Fruit fly (Drosophila melanogaster) whole organism, prepupa: Measurements from ENCODE around the gene CG9173.

Experiments used
- CG10669 ChIP-seq: fragments of 200-800 bp; sonication (Bioruptor generic); optimal IDR thresholded peaks from 3 replicates; lab custom pipeline; 2018; ENCODE audit warnings: missing biosample characterization, mild to moderate bottlenecking, missing genetic modification characterization, moderate library complexity
- CG11294 ChIP-seq: fragments of 200-800 bp; sonication (Bioruptor generic); IDR thresholded peaks from 2 replicates; pipeline ENCODE4 v1.3.6; 2022; ENCODE audit warnings: missing biosample characterization, missing genetic modification characterization
- CG11762 ChIP-seq: fragments of 200-800 bp; sonication (Bioruptor generic); optimal IDR thresholded peaks from 3 replicates; lab custom pipeline; 2016; ENCODE audit warnings: missing biosample characterization, missing genetic modification characterization; ENCODE audit not compliant: insufficient read depth
- CG11902 ChIP-seq: fragments of 200-800 bp; sonication (Bioruptor generic); optimal IDR thresholded peaks from 3 replicates; lab custom pipeline; 2016; ENCODE audit warnings: missing biosample characterization, missing genetic modification characterization
- CG15336 ChIP-seq: fragments of 200-800 bp; sonication (Bioruptor generic); IDR thresholded peaks from 2 replicates; pipeline ENCODE4 v1.3.6; 2022; ENCODE audit warnings: missing biosample characterization, missing genetic modification characterization
- CG1621 ChIP-seq: fragments of 200-800 bp; sonication (Bioruptor generic); optimal IDR thresholded peaks from 3 replicates; lab custom pipeline; 2018; ENCODE audit warnings: missing biosample characterization, mild to moderate bottlenecking, missing genetic modification characterization
- CG16779 ChIP-seq: fragments of 200-800 bp; sonication (Bioruptor generic); optimal IDR thresholded peaks from 3 replicates; lab custom pipeline; 2017; ENCODE audit warnings: missing biosample characterization, mild to moderate bottlenecking, missing genetic modification characterization
- CG3032 ChIP-seq: fragments of 200-800 bp; optimal IDR thresholded peaks from 2 replicates; lab custom pipeline; 2019; ENCODE audit warnings: missing biosample characterization, mild to moderate bottlenecking, missing genetic modification characterization, moderate library complexity
- CG31627 ChIP-seq: fragments of 200-800 bp; sonication (Bioruptor generic); optimal IDR thresholded peaks from 3 replicates; lab custom pipeline; 2016; ENCODE audit warnings: missing biosample characterization, missing genetic modification characterization
- CG32006 ChIP-seq: fragments of 200-800 bp; sonication (Bioruptor generic); optimal IDR thresholded peaks from 3 replicates; lab custom pipeline; 2017; ENCODE audit warnings: missing biosample characterization, mild to moderate bottlenecking, missing genetic modification characterization
- CG34406 ChIP-seq: fragments of 200-800 bp; sonication (Bioruptor generic); optimal IDR thresholded peaks from 3 replicates; lab custom pipeline; 2016; ENCODE audit warnings: missing biosample characterization, missing genetic modification characterization
- CG3919 ChIP-seq: fragments of 200-800 bp; sonication (Bioruptor generic); optimal IDR thresholded peaks from 3 replicates; lab custom pipeline; 2016; ENCODE audit warnings: missing biosample characterization, missing genetic modification characterization
- CG4318 ChIP-seq: fragments of 200-800 bp; sonication (Bioruptor generic); optimal IDR thresholded peaks from 3 replicates; lab custom pipeline; 2017; ENCODE audit warnings: missing biosample characterization, mild to moderate bottlenecking, missing genetic modification characterization
- CG6163 ChIP-seq: fragments of 200-800 bp; sonication (Bioruptor generic); IDR thresholded peaks from 3 replicates; pipeline ENCODE4 v1.3.6; 2022; ENCODE audit warnings: missing biosample characterization, missing genetic modification characterization
- CG6792 ChIP-seq: fragments of 200-800 bp; sonication (Bioruptor generic); optimal IDR thresholded peaks from 3 replicates; lab custom pipeline; 2016; ENCODE audit warnings: missing biosample characterization, missing genetic modification characterization
- CG7368 ChIP-seq: fragments of 200-800 bp; sonication (Bioruptor generic); optimal IDR thresholded peaks from 3 replicates; lab custom pipeline; 2016; ENCODE audit warnings: missing biosample characterization, missing genetic modification characterization
- CG8119 ChIP-seq: fragments of 200-800 bp; sonication (Bioruptor generic); IDR thresholded peaks from 3 replicates; pipeline ENCODE4 v1.3.6; 2022; ENCODE audit warnings: missing biosample characterization, missing genetic modification characterization
- CG8319 ChIP-seq: fragments of 200-800 bp; sonication (Bioruptor generic); optimal IDR thresholded peaks from 3 replicates; lab custom pipeline; 2016; ENCODE audit warnings: missing biosample characterization, missing genetic modification characterization
- CG9139 ChIP-seq: fragments of 200-800 bp; sonication (Bioruptor generic); optimal IDR thresholded peaks from 3 replicates; lab custom pipeline; 2017; ENCODE audit warnings: missing biosample characterization, mild to moderate bottlenecking, missing genetic modification characterization
- Eip75B ChIP-seq: fragments of 200-800 bp; sonication (Bioruptor generic); optimal IDR thresholded peaks from 3 replicates; lab custom pipeline; 2016; ENCODE audit warnings: missing biosample characterization, missing genetic modification characterization
- Eip78C ChIP-seq: fragments of 200-800 bp; sonication (Bioruptor generic); peaks from one replicate; lab custom pipeline; 2016; ENCODE audit warnings: missing biosample characterization, missing genetic modification characterization
- Ets21C ChIP-seq: fragments of 200-800 bp; sonication (Bioruptor generic); optimal IDR thresholded peaks from 3 replicates; lab custom pipeline; 2016; ENCODE audit warnings: missing biosample characterization, missing genetic modification characterization
- Gug ChIP-seq: fragments of 200-800 bp; sonication (Bioruptor generic); IDR thresholded peaks from 2 replicates; pipeline ENCODE4 v1.3.6; 2022; ENCODE audit warnings: missing biosample characterization, missing genetic modification characterization
- Hr38 ChIP-seq: sonication (Bioruptor generic); optimal IDR thresholded peaks from 2 replicates; lab custom pipeline; 2016; ENCODE audit warnings: missing biosample characterization, missing genetic modification characterization
- Hr39 ChIP-seq: fragments of 200-800 bp; sonication (Bioruptor generic); optimal IDR thresholded peaks from 2 replicates; lab custom pipeline; 2016; ENCODE audit warnings: missing biosample characterization, missing genetic modification characterization
- Hr4 ChIP-seq: fragments of 200-800 bp; sonication (Bioruptor generic); optimal IDR thresholded peaks from 3 replicates; lab custom pipeline; 2016; ENCODE audit warnings: missing biosample characterization, missing genetic modification characterization
- Lpt ChIP-seq: fragments of 200-800 bp; sonication (Bioruptor generic); optimal IDR thresholded peaks from 3 replicates; lab custom pipeline; 2016; ENCODE audit warnings: missing biosample characterization, missing genetic modification characterization
- Met ChIP-seq: fragments of 200-800 bp; sonication (Bioruptor generic); optimal IDR thresholded peaks from 3 replicates; lab custom pipeline; 2016; ENCODE audit warnings: missing biosample characterization, missing genetic modification characterization
- OdsH ChIP-seq: fragments of 200-800 bp; sonication (Bioruptor generic); optimal IDR thresholded peaks from 3 replicates; lab custom pipeline; 2016; ENCODE audit warnings: missing biosample characterization, missing genetic modification characterization
- Sox102F ChIP-seq: fragments of 200-800 bp; sonication (Bioruptor generic); optimal IDR thresholded peaks from 2 replicates; lab custom pipeline; 2016; ENCODE audit warnings: missing biosample characterization, mild to moderate bottlenecking, missing genetic modification characterization
- Sox14 ChIP-seq: fragments of 200-800 bp; sonication (Bioruptor generic); optimal IDR thresholded peaks from 3 replicates; lab custom pipeline; 2016; ENCODE audit warnings: missing biosample characterization, missing genetic modification characterization
- achi ChIP-seq: fragments of 200-800 bp; sonication (Bioruptor generic); optimal IDR thresholded peaks from 3 replicates; lab custom pipeline; 2016; ENCODE audit warnings: missing biosample characterization, missing genetic modification characterization
- acj6 ChIP-seq: fragments of 200-800 bp; sonication (Bioruptor generic); optimal IDR thresholded peaks from 3 replicates; lab custom pipeline; 2016; ENCODE audit warnings: missing biosample characterization, missing genetic modification characterization
- dac ChIP-seq: fragments of 200-800 bp; sonication (Bioruptor generic); optimal IDR thresholded peaks from 2 replicates; lab custom pipeline; 2017; ENCODE audit warnings: missing biosample characterization, mild to moderate bottlenecking, missing genetic modification characterization
- dsx ChIP-seq: fragments of 200-800 bp; optimal IDR thresholded peaks from 3 replicates; lab custom pipeline; 2019; ENCODE audit warnings: missing biosample characterization, mild to moderate bottlenecking, missing genetic modification characterization, moderate library complexity; ENCODE audit not compliant: poor library complexity, severe bottlenecking
- eg ChIP-seq: fragments of 200-800 bp; sonication (Bioruptor generic); IDR thresholded peaks from 3 replicates; pipeline ENCODE4 v1.3.6; 2022; ENCODE audit warnings: missing biosample characterization, missing genetic modification characterization
- esn ChIP-seq: fragments of 200-800 bp; sonication (Bioruptor generic); optimal IDR thresholded peaks from 2 replicates; lab custom pipeline; 2016; ENCODE audit warnings: missing biosample characterization, mild to moderate bottlenecking, missing genetic modification characterization, moderate library complexity
- fd59A ChIP-seq: fragments of 200-800 bp; sonication (Bioruptor generic); optimal IDR thresholded peaks from 2 replicates; lab custom pipeline; 2017; ENCODE audit warnings: missing biosample characterization, mild to moderate bottlenecking, missing genetic modification characterization, missing genetic modification reagents
- fd85E ChIP-seq: fragments of 200-800 bp; sonication (Bioruptor generic); optimal IDR thresholded peaks from 3 replicates; lab custom pipeline; 2016; ENCODE audit warnings: missing biosample characterization, missing genetic modification characterization
- lz ChIP-seq: fragments of 200-800 bp; sonication (Bioruptor generic); optimal IDR thresholded peaks from 3 replicates; lab custom pipeline; 2016; ENCODE audit warnings: missing biosample characterization, missing genetic modification characterization
- pdm3 ChIP-seq: fragments of 200-800 bp; sonication (Bioruptor generic); optimal IDR thresholded peaks from 3 replicates; lab custom pipeline; 2016; ENCODE audit warnings: missing biosample characterization, missing genetic modification characterization
- spab ChIP-seq: fragments of 200-800 bp; sonication (Bioruptor generic); optimal IDR thresholded peaks from 2 replicates; lab custom pipeline; 2017; ENCODE audit warnings: missing biosample characterization, mild to moderate bottlenecking, missing genetic modification characterization, missing genetic modification reagents
- svp ChIP-seq: fragments of 200-800 bp; sonication (Bioruptor generic); peaks from one replicate; lab custom pipeline; 2016; ENCODE audit warnings: missing biosample characterization, missing genetic modification characterization
- topi ChIP-seq: fragments of 200-800 bp; sonication (Bioruptor generic); optimal IDR thresholded peaks from 3 replicates; lab custom pipeline; 2016; ENCODE audit warnings: missing biosample characterization, missing genetic modification characterization
- vri ChIP-seq: fragments of 200-800 bp; sonication (Bioruptor generic); optimal IDR thresholded peaks from 3 replicates; lab custom pipeline; 2016; ENCODE audit warnings: missing biosample characterization, mild to moderate bottlenecking, missing genetic modification characterization

The CG9173 gene

DNA sequence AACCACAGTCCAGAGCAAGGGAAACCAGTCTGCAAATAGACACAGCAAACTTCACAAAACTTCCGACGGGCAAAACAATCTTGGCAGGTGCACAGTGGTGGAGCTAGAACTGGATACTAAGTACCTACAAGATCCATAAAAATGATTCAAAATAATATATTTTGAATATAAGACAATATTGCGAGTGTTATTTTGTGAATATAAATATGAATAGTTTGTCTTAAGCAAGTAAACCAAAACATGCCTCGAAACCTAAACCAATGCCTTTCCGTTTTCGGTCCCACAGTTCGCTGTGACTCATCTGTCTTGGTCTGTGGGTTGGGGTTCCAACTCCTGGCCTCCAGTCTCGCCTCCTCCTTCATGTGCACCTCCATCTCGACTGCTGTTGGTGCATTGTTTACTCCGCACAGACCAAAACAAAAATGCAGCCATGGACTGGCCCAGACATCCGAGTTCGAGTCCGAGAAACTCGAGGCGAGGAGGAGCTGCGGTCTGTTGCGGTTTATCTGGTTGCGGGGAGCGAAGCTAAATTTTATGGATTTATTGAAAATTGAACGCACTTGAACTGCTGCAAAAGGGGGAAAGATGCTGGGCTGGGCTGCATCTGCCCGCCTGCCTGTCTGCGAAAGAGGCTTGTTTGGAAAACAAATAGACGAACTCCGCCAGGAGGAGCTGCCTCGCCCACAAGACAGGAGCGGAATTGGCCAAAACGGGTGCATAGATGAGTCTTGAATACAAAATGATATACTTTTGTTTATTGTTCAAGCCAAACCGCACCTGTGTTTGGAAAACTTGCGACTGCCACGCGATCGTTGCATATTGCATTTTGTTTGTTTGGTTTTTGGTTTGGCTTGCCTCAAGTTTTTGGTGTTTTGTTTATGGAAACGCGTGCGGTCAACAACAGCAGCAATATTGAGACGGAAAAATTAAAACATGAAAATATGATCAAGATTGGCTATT, 31.0 kb downstream of the CG9173 start (continued):
- TF ChIP-seq CG11762 (GFP tag; lab: Kevin White, UChicago) (peak; percentile 75), CG8319 (GFP tag; lab: Kevin White, UChicago) (peak; percentile 28), pdm3 (GFP tag; lab: Kevin White, UChicago) (peak; percentile 75), CG3919 (GFP tag; lab: Kevin White, UChicago) (peak; percentile 88), CG10669 (peak; percentile 84), Eip78C (peak; percentile 96), CG7368 (GFP tag; lab: Kevin White, UChicago) (peak; percentile 55), CG1621 (peak; percentile 81), topi (peak; percentile 19), acj6 (GFP tag; lab: Kevin White, UChicago) (peak; percentile 81), Sox102F (no peak), CG4318 (peak; percentile 63), CG9139 (GFP tag; lab: Kevin White, UChicago) (peak; percentile 72), CG34406 (peak; percentile 67), Lpt (GFP tag; lab: Kevin White, UChicago) (peak; percentile 74), CG32006 (peak; percentile 74), fd59A (GFP tag; lab: Kevin White, UChicago) (peak; percentile 86), spab (GFP tag; lab: Kevin White, UChicago) (peak; percentile 89)

DNA sequence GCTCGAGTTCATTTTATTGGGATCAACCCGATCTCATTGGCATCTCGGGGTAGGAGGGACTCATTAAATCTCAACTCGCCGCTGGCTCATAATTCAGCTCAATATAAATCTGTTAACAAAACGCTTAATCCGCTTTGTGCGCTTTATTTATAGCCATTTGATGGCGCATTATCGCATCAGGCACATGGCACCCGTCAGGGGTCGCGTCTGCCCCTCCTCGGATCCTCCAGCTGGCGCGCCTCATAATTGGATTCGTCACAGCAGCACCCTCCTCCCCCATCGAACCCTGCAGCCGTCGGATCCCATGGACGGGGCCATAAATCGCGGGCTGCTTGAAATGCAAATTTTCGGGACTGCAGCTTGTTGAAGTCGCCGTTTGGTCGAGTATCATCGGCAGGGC, 32.9 kb downstream of the CG9173 start:
- peak; percentile 4 for TF ChIP-seq Eip78C
- TF ChIP-seq svp (GFP tag; lab: Kevin White, UChicago), result no peak
- TF ChIP-seq vri (GFP tag; lab: Kevin White, UChicago), result peak; percentile 47
- TF ChIP-seq CG6163 (GFP tag; lab: Robert Waterston, UW), result 0 out of 3 replicates have a peak, but pooled peaks have one; percentile 24
- TF ChIP-seq eg (GFP tag; lab: Robert Waterston, UW), result no peak

DNA sequence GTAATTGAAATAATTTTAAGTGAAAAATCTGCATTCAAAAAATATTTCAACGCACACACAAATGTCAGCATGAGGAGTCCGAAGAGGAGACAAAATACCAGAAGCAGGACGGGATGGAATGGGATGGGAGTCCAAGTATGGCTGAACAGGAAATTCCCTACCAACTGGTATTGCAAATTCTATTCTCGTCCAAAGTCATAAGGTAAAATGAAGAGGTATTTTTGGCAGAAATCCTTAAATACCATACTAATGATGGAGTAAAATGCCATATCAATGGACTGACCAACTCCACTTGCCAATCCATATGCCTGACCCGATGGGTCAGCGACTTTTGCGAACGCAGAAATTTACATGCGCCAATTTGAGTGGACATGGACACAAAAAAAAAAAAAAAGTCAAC, 34.4 kb downstream of the CG9173 start:
- TF ChIP-seq pdm3 (GFP tag; lab: Kevin White, UChicago) (peak; percentile 18), lz (peak; percentile 17), svp (GFP tag; lab: Kevin White, UChicago) (peak; percentile 88), Sox14 (GFP tag; lab: Kevin White, UChicago) (no peak), Hr4 (GFP tag; lab: Kevin White, UChicago) (no peak), CG16779 (tag; lab: Kevin White, UChicago) (no peak), Lpt (GFP tag; lab: Kevin White, UChicago) (no peak), Hr39 (peak; percentile 54), Eip75B (no peak), CG31627 (GFP tag; lab: Kevin White, UChicago) (peak; percentile 32), CG8119 (GFP tag; lab: Robert Waterston, UW) (no peak), OdsH (no peak), fd85E (GFP tag; lab: Kevin White, UChicago) (no peak), CG3032 (tag; lab: Kevin White, UChicago) (no peak), CG6792 (GFP tag; lab: Kevin White, UChicago) (no peak), Eip78C (peak; percentile 80), spab (GFP tag; lab: Kevin White, UChicago) (no peak), CG6163 (GFP tag; lab: Robert Waterston, UW) (no peak), CG15336 (GFP tag; lab: Robert Waterston, UW) (no peak), dsx (GFP tag; lab: Kevin White, UChicago) (no peak), acj6 (GFP tag; lab: Kevin White, UChicago) (peak; percentile 13), CG3919 (GFP tag; lab: Kevin White, UChicago) (no peak), CG9139 (GFP tag; lab: Kevin White, UChicago) (no peak), Gug (GFP tag; lab: Robert Waterston, UW) (no peak), CG11902 (GFP tag; lab: Kevin White, UChicago) (no peak), CG32006 (no peak), CG4318 (no peak), CG11294 (GFP tag; lab: Robert Waterston, UW) (no peak), Ets21C (peak; percentile 27), achi (GFP tag; lab: Kevin White, UChicago) (no peak), CG7368 (GFP tag; lab: Kevin White, UChicago) (no peak), Met (GFP tag; lab: Kevin White, UChicago) (peak; percentile 34), Hr38 (GFP tag; lab: Kevin White, UChicago) (no peak), dac (GFP tag; lab: Kevin White, UChicago) (no peak), esn (GFP tag; lab: Kevin White, UChicago) (peak; percentile 45), Sox102F (peak; percentile 19), CG8319 (GFP tag; lab: Kevin White, UChicago) (no peak), fd59A (GFP tag; lab: Kevin White, UChicago) (no peak)
